Fruit fly (Drosophila melanogaster): ENCODE results near the gene CG13926.

- no peak for TF ChIP-seq esg (GFP tag; conservative IDR thresholded peaks at IDR 0.05)
- TF ChIP-seq Bteb2 (GFP tag; optimal IDR thresholded peaks at IDR 0.05), result no peak
- TF ChIP-seq pita (GFP tag; optimal IDR thresholded peaks at IDR 0.05), result no peak
- TF ChIP-seq Vsx1 (GFP tag; optimal IDR thresholded peaks at IDR 0.05), result no peak
- peak; percentile 2 for TF ChIP-seq CG13296 (GFP tag; optimal IDR thresholded peaks at IDR 0.05)
- TF ChIP-seq CG1603 (tag; optimal IDR thresholded peaks at IDR 0.05), result peak; percentile 24
- TF ChIP-seq wor (GFP tag; IDR thresholded peaks at IDR 0.05), result no peak
- no peak for TF ChIP-seq CG2875 (GFP tag; optimal IDR thresholded peaks at IDR 0.05)
- TF ChIP-seq CG17912 (GFP tag; optimal IDR thresholded peaks at IDR 0.05), result no peak
Measured at dm6 chr3L:1578391-1578948, 39.5 kb downstream of the CG13926 start.
